Fruit fly (Drosophila melanogaster) whole organism, embryonic: ENCODE results near the gene Vsx1.

Source experiments
- Aef1 ChIP-seq: fragments of 200-800 bp; sonication (Bioruptor generic); IDR thresholded peaks from 3 replicates; pipeline ENCODE4 v1.3.6; 2022; ENCODE audit warnings: missing biosample characterization, missing genetic modification characterization
- Atf3 ChIP-seq: fragments of 200-800 bp; sonication (Bioruptor generic); optimal IDR thresholded peaks from 3 replicates; lab custom pipeline; 2016; ENCODE audit warnings: missing biosample characterization, missing genetic modification characterization
- CG10431 ChIP-seq: fragments of 200-800 bp; sonication (Bioruptor generic); optimal IDR thresholded peaks from 3 replicates; lab custom pipeline; 2018; ENCODE audit warnings: missing biosample characterization, mild to moderate bottlenecking, missing genetic modification characterization
- CG10959 ChIP-seq: fragments of 200-800 bp; sonication (Bioruptor generic); IDR thresholded peaks from 2 replicates; pipeline ENCODE4 v1.3.6; 2022; ENCODE audit warnings: missing biosample characterization, missing genetic modification characterization
- CG12071 ChIP-seq: fragments of 200-800 bp; sonication (Bioruptor generic); optimal IDR thresholded peaks from 3 replicates; lab custom pipeline; 2018; ENCODE audit warnings: missing biosample characterization, mild to moderate bottlenecking, missing genetic modification characterization
- CG12391 ChIP-seq: fragments of 200-800 bp; sonication (Bioruptor generic); optimal IDR thresholded peaks from 3 replicates; lab custom pipeline; 2018; ENCODE audit warnings: missing biosample characterization, mild to moderate bottlenecking, missing genetic modification characterization, moderate library complexity
- CG12659 ChIP-seq: fragments of 200-800 bp; sonication (Bioruptor generic); optimal IDR thresholded peaks from 3 replicates; lab custom pipeline; 2017; ENCODE audit warnings: mild to moderate bottlenecking, missing biosample characterization, missing genetic modification reagents, missing genetic modification characterization
- CG14441 ChIP-seq: fragments of 200-800 bp; sonication (Bioruptor generic); IDR thresholded peaks from 2 replicates; pipeline ENCODE4 v1.3.6; 2022; ENCODE audit warnings: missing biosample characterization, missing genetic modification characterization
- CG1792 ChIP-seq: fragments of 200-800 bp; sonication (Bioruptor generic); optimal IDR thresholded peaks from 2 replicates; lab custom pipeline; 2016; ENCODE audit warnings: missing biosample characterization, missing genetic modification characterization
- CG2889 ChIP-seq: fragments of 200-800 bp; sonication (Bioruptor generic); IDR thresholded peaks from 3 replicates; pipeline ENCODE4 v1.3.6; 2022; ENCODE audit warnings: missing biosample characterization, missing genetic modification characterization
- CG34224 ChIP-seq: fragments of 200-800 bp; sonication (Bioruptor generic); IDR thresholded peaks from 3 replicates; pipeline ENCODE4 v1.3.6; 2022; ENCODE audit warnings: missing biosample characterization, missing genetic modification characterization; ENCODE audit not compliant: partially characterized antibody
- CG3995 ChIP-seq: fragments of 200-800 bp; sonication (Bioruptor generic); optimal IDR thresholded peaks from 3 replicates; lab custom pipeline; 2016; ENCODE audit warnings: missing biosample characterization, missing genetic modification characterization
- CG4730 ChIP-seq: fragments of 200-800 bp; sonication (Bioruptor generic); IDR thresholded peaks from 2 replicates; pipeline ENCODE4 v1.3.6; 2022; ENCODE audit warnings: missing biosample characterization, missing genetic modification characterization
- CG6689 ChIP-seq: fragments of 200-800 bp; sonication (Bioruptor generic); IDR thresholded peaks from 2 replicates; pipeline ENCODE4 v1.3.6; 2022; ENCODE audit warnings: missing biosample characterization, missing genetic modification characterization
- CG6813 ChIP-seq: fragments of 200-800 bp; sonication (Bioruptor generic); optimal IDR thresholded peaks from 2 replicates; lab custom pipeline; 2017; ENCODE audit warnings: missing biosample characterization, missing genetic modification characterization, mild to moderate bottlenecking, moderate library complexity, missing genetic modification reagents
- CG7987 ChIP-seq: fragments of 200-800 bp; sonication (Bioruptor generic); optimal IDR thresholded peaks from 2 replicates; lab custom pipeline; 2018; ENCODE audit warnings: missing biosample characterization, mild to moderate bottlenecking, missing genetic modification characterization, moderate library complexity
- CG8359 ChIP-seq: fragments of 200-800 bp; sonication (Bioruptor generic); optimal IDR thresholded peaks from 2 replicates; lab custom pipeline; 2017; ENCODE audit warnings: missing biosample characterization, mild to moderate bottlenecking, missing genetic modification characterization, borderline replicate concordance
- Chrac-16 ChIP-seq: fragments of 200-800 bp; sonication (Bioruptor generic); optimal IDR thresholded peaks from 3 replicates; lab custom pipeline; 2016; ENCODE audit warnings: missing biosample characterization, missing genetic modification characterization
- CkIIα-i1 ChIP-seq: fragments of 200-800 bp; sonication (Bioruptor generic); IDR thresholded peaks from 2 replicates; pipeline ENCODE4 v1.3.6; 2022; ENCODE audit warnings: missing biosample characterization, missing genetic modification characterization
- E2f1 ChIP-seq: fragments of 200-800 bp; sonication (Bioruptor generic); IDR thresholded peaks from 2 replicates; pipeline ENCODE4 v1.3.6; 2022; ENCODE audit warnings: missing biosample characterization, missing genetic modification characterization
- Eip74EF ChIP-seq, 2 experiments: fragments of 200-800 bp in 1 of 2; fragments of >200 bp in 1 of 2; sonication (Bioruptor generic) in 1 of 2; optimal IDR thresholded peaks; 2 replicates each; lab custom pipeline; 2017 to 2019; ENCODE audit warnings: missing biosample characterization in 2 of 2, missing genetic modification characterization in 2 of 2, mild to moderate bottlenecking in 1 of 2, moderate library complexity in 1 of 2
- Fer2 ChIP-seq: fragments of 200-800 bp; sonication (Bioruptor generic); optimal IDR thresholded peaks from 2 replicates; lab custom pipeline; 2018; ENCODE audit warnings: missing biosample characterization, mild to moderate bottlenecking, missing genetic modification characterization, moderate library complexity
- Gug ChIP-seq: fragments of 200-800 bp; sonication (Bioruptor generic); IDR thresholded peaks from 4 replicates; pipeline ENCODE4 v1.3.6; 2022; ENCODE audit warnings: missing biosample characterization, missing genetic modification characterization
- HLH54F ChIP-seq: fragments of 200-800 bp; sonication (Bioruptor generic); optimal IDR thresholded peaks from 3 replicates; lab custom pipeline; 2016; ENCODE audit warnings: missing biosample characterization, missing genetic modification characterization
- Hey ChIP-seq: fragments of 200-800 bp; sonication (Bioruptor generic); optimal IDR thresholded peaks from 3 replicates; lab custom pipeline; 2018; ENCODE audit warnings: missing biosample characterization, mild to moderate bottlenecking, missing genetic modification characterization
- Hr3 ChIP-seq: fragments of 200-800 bp; sonication (Bioruptor generic); optimal IDR thresholded peaks from 3 replicates; lab custom pipeline; 2016; ENCODE audit warnings: missing biosample characterization, missing genetic modification characterization
- Lim3 ChIP-seq: fragments of 200-800 bp; sonication (Bioruptor generic); IDR thresholded peaks from 2 replicates; pipeline ENCODE4 v1.3.6; 2022; ENCODE audit warnings: missing biosample characterization, missing genetic modification characterization
- Mes4 ChIP-seq: fragments of 200-800 bp; sonication (Bioruptor generic); optimal IDR thresholded peaks from 2 replicates; lab custom pipeline; 2016; ENCODE audit warnings: missing biosample characterization, missing genetic modification characterization
- NK7.1 ChIP-seq: fragments of 200-800 bp; sonication (Bioruptor generic); optimal IDR thresholded peaks from 3 replicates; lab custom pipeline; 2016; ENCODE audit warnings: missing biosample characterization, missing genetic modification characterization
- Taf1 ChIP-seq: fragments of 200-800 bp; sonication (Bioruptor generic); IDR thresholded peaks from 2 replicates; pipeline ENCODE4 v1.3.6; 2022; ENCODE audit warnings: missing biosample characterization, missing genetic modification characterization
- Usf ChIP-seq: fragments of 200-800 bp; sonication (Bioruptor generic); optimal IDR thresholded peaks from 2 replicates; lab custom pipeline; 2017; ENCODE audit warnings: missing genotype, missing biosample characterization, missing genetic modification characterization
- aop ChIP-seq: fragments of 200-800 bp; sonication (Bioruptor generic); IDR thresholded peaks from 2 replicates; pipeline ENCODE4 v1.3.6; 2022; ENCODE audit warnings: missing biosample characterization, missing genetic modification characterization
- disco-r ChIP-seq: fragments of 200-800 bp; sonication (Bioruptor generic); optimal IDR thresholded peaks from 2 replicates; lab custom pipeline; 2016; ENCODE audit warnings: missing biosample characterization, missing genetic modification characterization
- dysf ChIP-seq: fragments of 200-800 bp; sonication (Bioruptor generic); IDR thresholded peaks from 3 replicates; pipeline ENCODE4 v1.3.6; 2022; ENCODE audit warnings: missing biosample characterization, missing genetic modification characterization
- hbn ChIP-seq: fragments of 200-800 bp; sonication (Bioruptor generic); IDR thresholded peaks from 2 replicates; pipeline ENCODE4 v1.3.6; 2022; ENCODE audit warnings: missing biosample characterization, missing genetic modification characterization; ENCODE audit not compliant: partially characterized antibody
- hkb ChIP-seq, 2 experiments: fragments of 200-800 bp in 1 of 2; fragments of >200 bp in 1 of 2; sonication (Bioruptor generic) in 1 of 2; IDR thresholded peaks in 1 of 2; optimal IDR thresholded peaks in 1 of 2; 2 replicates each; pipeline versions ENCODE4 v1.3.6 to Lab custom; 2017 to 2022; ENCODE audit warnings: missing biosample characterization in 1 of 2, missing genetic modification characterization in 1 of 2
- hth ChIP-seq: fragments of >200 bp; optimal IDR thresholded peaks from 2 replicates; lab custom pipeline; 2017; ENCODE audit warnings: inconsistent platforms
- ind ChIP-seq: fragments of 200-800 bp; sonication (Bioruptor generic); optimal IDR thresholded peaks from 3 replicates; lab custom pipeline; 2016; ENCODE audit warnings: missing biosample characterization, missing genetic modification characterization
- jumu ChIP-seq: fragments of 200-800 bp; sonication (Bioruptor generic); optimal IDR thresholded peaks from 3 replicates; lab custom pipeline; 2016; ENCODE audit warnings: missing biosample characterization, missing genetic modification characterization
- lab ChIP-seq: fragments of 200-800 bp; sonication (Bioruptor generic); optimal IDR thresholded peaks from 3 replicates; lab custom pipeline; 2017; ENCODE audit warnings: missing biosample characterization, missing genetic modification characterization, mild to moderate bottlenecking, moderate library complexity, missing genetic modification reagents
- lola ChIP-seq, 3 experiments: fragments of >200 bp in 2 of 3; fragments of 200-800 bp in 1 of 3; sonication (Bioruptor generic) in 1 of 3; optimal IDR thresholded peaks; 2 replicates each; lab custom pipeline; 2017 to 2019; ENCODE audit warnings: missing biosample characterization in 3 of 3, missing genetic modification characterization in 3 of 3, mild to moderate bottlenecking in 1 of 3, moderate library complexity in 1 of 3
- luna ChIP-seq: fragments of 200-800 bp; sonication (Bioruptor generic); optimal IDR thresholded peaks from 2 replicates; lab custom pipeline; 2016; ENCODE audit warnings: missing biosample characterization, missing genetic modification characterization
- phol ChIP-seq: fragments of 200-800 bp; sonication (Bioruptor generic); optimal IDR thresholded peaks from 3 replicates; lab custom pipeline; 2018; ENCODE audit warnings: missing biosample characterization, mild to moderate bottlenecking, missing genetic modification characterization, moderate library complexity
- tgo ChIP-seq: fragments of 200-800 bp; sonication (Bioruptor generic); IDR thresholded peaks from 3 replicates; pipeline ENCODE4 v1.3.6; 2022; ENCODE audit warnings: missing biosample characterization, missing genetic modification characterization
- wdn ChIP-seq: fragments of 200-800 bp; sonication (Bioruptor generic); IDR thresholded peaks from 2 replicates; pipeline ENCODE4 v1.3.6; 2022; ENCODE audit warnings: missing biosample characterization, missing genetic modification characterization
- zfh1 ChIP-seq: fragments of 200-800 bp; sonication (Bioruptor generic); IDR thresholded peaks from 3 replicates; pipeline ENCODE4 v1.3.6; 2022; ENCODE audit warnings: missing biosample characterization, missing genetic modification characterization

Gene Vsx1

dm6 chrX:5648437-5648959 is 54.4 kb downstream of the Vsx1 start, which contains the start of gene OtopLa (continued):
- peak; percentile 87 for TF ChIP-seq phol (tag; lab: Kevin White, UChicago)
- TF ChIP-seq Gug (GFP tag; lab: Robert Waterston, UW) = peak; percentile 70; the same call in 3 of the 4 replicates
- peak; percentile 57 for TF ChIP-seq Fer2
- no peak for TF ChIP-seq hbn (GFP tag; lab: Robert Waterston, UW)
- peak; percentile 73 for TF ChIP-seq Chrac-16
- TF ChIP-seq CG12659 (GFP tag; lab: Kevin White, UChicago) = peak; percentile 78
- peak; percentile 60; the same call in 1 of the 2 replicates for TF ChIP-seq wdn (GFP tag; lab: Robert Waterston, UW)
- TF ChIP-seq lab = peak; percentile 90
- TF ChIP-seq Atf3 = peak; percentile 63
- TF ChIP-seq hth (lab: Kevin White, UChicago) = no peak
- peak in 1 of 3 experiments; percentile 75 for TF ChIP-seq lola (GFP tag; optimal IDR thresholded peaks at IDR 0.05; lab: Kevin White, UChicago)
- TF ChIP-seq CG12071 (GFP tag; lab: Kevin White, UChicago) = peak; percentile 74
- peak; percentile 89 for TF ChIP-seq CG6689 (GFP tag; lab: Robert Waterston, UW)
- TF ChIP-seq CG2889 = peak; percentile 68; the same call in 2 of the 3 replicates
- no peak for TF ChIP-seq Hey (tag; lab: Kevin White, UChicago)
- peak; percentile 80 for TF ChIP-seq jumu (GFP tag; lab: Kevin White, UChicago)
- TF ChIP-seq CG34224 (GFP tag; lab: Robert Waterston, UW) = no peak
- peak; percentile 80 for TF ChIP-seq CG10959 (GFP tag; lab: Robert Waterston, UW)
- TF ChIP-seq hkb (optimal IDR thresholded peaks at IDR 0.05; lab: Kevin White, UChicago) = no peak
- TF ChIP-seq hkb (GFP tag; IDR thresholded peaks at IDR 0.05; lab: Robert Waterston, UW) = peak; percentile 90
- peak; percentile 57 for TF ChIP-seq Lim3 (GFP tag; lab: Robert Waterston, UW)
- no peak for TF ChIP-seq CG3995 (GFP tag; lab: Kevin White, UChicago)
- peak; percentile 72 for TF ChIP-seq Mes4
- peak; percentile 52 for TF ChIP-seq HLH54F (GFP tag; lab: Kevin White, UChicago)
- TF ChIP-seq NK7.1 (GFP tag; lab: Kevin White, UChicago) = peak; percentile 74
- TF ChIP-seq CkIIα-i1 (GFP tag; lab: Robert Waterston, UW) = peak; percentile 22; the same call in 1 of the 2 replicates
- TF ChIP-seq Aef1 (GFP tag; lab: Robert Waterston, UW) = peak; percentile 75
- TF ChIP-seq E2f1 = peak; percentile 77
- TF ChIP-seq tgo = peak; percentile 84
- TF ChIP-seq dysf (GFP tag; lab: Robert Waterston, UW) = peak; percentile 87
- peak; percentile 58 for TF ChIP-seq CG8359 (GFP tag; lab: Kevin White, UChicago)
- peak; percentile 50 for TF ChIP-seq CG10431 (GFP tag; lab: Kevin White, UChicago)
- TF ChIP-seq disco-r (GFP tag; lab: Kevin White, UChicago) = peak; percentile 43
- TF ChIP-seq CG6813 (GFP tag; lab: Kevin White, UChicago) = peak; percentile 80
- TF ChIP-seq CG12391 (tag; lab: Kevin White, UChicago) = peak; percentile 84
- TF ChIP-seq CG14441 (GFP tag; lab: Robert Waterston, UW) = peak; percentile 80
- TF ChIP-seq CG7987 = peak; percentile 32
- peak; percentile 47; the same call in 1 of the 2 replicates for TF ChIP-seq Taf1 (GFP tag; lab: Robert Waterston, UW)
- TF ChIP-seq zfh1 (GFP tag; lab: Robert Waterston, UW) = peak; percentile 93
- TF ChIP-seq aop (GFP tag; lab: Robert Waterston, UW) = peak; percentile 79
- TF ChIP-seq CG4730 (GFP tag; lab: Robert Waterston, UW) = peak; percentile 72
- peak; percentile 71 for TF ChIP-seq Hr3 (GFP tag; lab: Kevin White, UChicago)
- peak in 1 of 2 experiments; percentile 80 for TF ChIP-seq Eip74EF (GFP tag; optimal IDR thresholded peaks at IDR 0.05; lab: Kevin White, UChicago)
- TF ChIP-seq CG1792 (GFP tag; lab: Kevin White, UChicago) = peak; percentile 60
- peak; percentile 25 for TF ChIP-seq Usf (GFP tag; lab: Kevin White, UChicago)
- peak; percentile 81 for TF ChIP-seq ind (GFP tag; lab: Kevin White, UChicago)
- TF ChIP-seq luna (GFP tag; lab: Kevin White, UChicago) = peak; percentile 0
- TF ChIP-seq, all 482 proteins: peak for 397
